Fruit fly (Drosophila melanogaster): ENCODE data around the gene CG7950.

Gene CG7950

DNA sequence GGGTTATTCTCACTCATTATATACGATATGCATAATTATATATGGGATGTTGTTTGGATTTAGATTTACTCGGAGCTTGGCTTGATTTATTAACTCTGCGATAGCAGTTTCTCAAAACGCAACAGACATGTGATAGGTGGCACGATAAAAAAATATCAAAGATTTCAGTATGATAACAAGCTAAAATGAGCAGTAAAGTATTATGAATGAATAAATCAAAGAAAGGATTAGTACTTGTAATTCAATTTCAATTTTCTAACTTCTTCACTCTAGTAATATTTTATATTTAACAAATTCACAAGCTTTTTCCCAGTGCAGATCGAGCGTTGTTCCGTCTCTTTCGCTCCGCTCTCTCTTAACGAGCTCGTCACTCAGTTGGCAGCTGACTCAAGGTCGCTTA is 27.5 kb downstream of the CG7950 start:
- TF ChIP-seq Sin3A (optimal IDR thresholded peaks at IDR 0.05): no peak
- TF ChIP-seq h (optimal IDR thresholded peaks at IDR 0.05): no peak
- no peak for TF ChIP-seq ttk (optimal IDR thresholded peaks at IDR 0.05)
- TF ChIP-seq insv (optimal IDR thresholded peaks at IDR 0.05): no peak
- TF ChIP-seq psq (optimal IDR thresholded peaks at IDR 0.05): no peak
- no peak for TF ChIP-seq Myc (optimal IDR thresholded peaks at IDR 0.05)

- no peak for TF ChIP-seq insv (optimal IDR thresholded peaks at IDR 0.05)
- TF ChIP-seq Myc (optimal IDR thresholded peaks at IDR 0.05): no peak
- no peak for TF ChIP-seq Sin3A (optimal IDR thresholded peaks at IDR 0.05)
- TF ChIP-seq h (optimal IDR thresholded peaks at IDR 0.05): no peak
- TF ChIP-seq ttk (optimal IDR thresholded peaks at IDR 0.05): no peak
- TF ChIP-seq psq (optimal IDR thresholded peaks at IDR 0.05): no peak
These were observed 33.8 kb downstream of the CG7950 start for dm6 chr3R:30090261-30091006.

DNA sequence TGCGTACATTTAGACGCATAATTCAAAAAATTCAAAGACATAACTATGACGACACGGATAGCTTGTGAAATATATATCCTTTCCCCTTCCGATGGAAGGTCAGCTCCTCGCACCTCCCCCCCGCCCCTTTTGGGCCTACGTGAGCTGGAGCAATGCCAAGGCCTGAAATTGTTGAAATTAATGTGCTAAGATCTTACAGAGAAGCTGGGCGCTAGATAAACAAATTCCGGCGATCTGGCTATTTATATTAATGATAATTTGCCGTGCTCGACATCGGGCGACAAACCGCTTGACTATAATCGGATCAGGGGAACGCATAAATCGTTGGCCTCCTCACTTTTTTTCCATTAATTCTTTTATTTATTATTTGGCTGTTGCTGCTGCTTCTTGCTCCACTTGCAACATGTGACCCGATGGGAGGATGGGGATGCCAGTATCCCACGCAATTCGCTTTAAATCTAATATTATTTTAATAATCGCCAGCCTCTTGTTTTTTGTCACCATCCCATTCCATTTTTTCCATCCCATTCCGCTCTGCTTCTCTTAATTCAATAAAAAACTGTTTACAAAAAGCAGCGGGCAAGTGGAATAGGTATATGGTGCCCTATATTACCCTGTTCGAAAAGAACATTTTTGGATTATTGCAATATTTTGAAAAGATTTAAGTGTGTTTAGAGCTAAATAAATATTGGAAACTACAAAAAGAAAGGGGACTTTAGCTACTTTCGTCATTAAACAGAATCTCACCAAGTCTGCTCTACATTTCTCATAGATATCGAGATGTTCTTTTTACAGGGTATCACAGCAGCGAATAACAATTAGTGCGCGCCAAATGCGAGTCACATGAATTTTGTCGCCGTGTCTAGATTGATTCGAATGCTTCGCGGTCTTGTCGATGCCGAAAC is 35.4 kb downstream of the CG7950 start:
- no peak for TF ChIP-seq insv (optimal IDR thresholded peaks at IDR 0.05)
- no peak for TF ChIP-seq Myc (optimal IDR thresholded peaks at IDR 0.05)
- no peak for TF ChIP-seq psq (optimal IDR thresholded peaks at IDR 0.05)
- TF ChIP-seq Sin3A (optimal IDR thresholded peaks at IDR 0.05): no peak

- TF ChIP-seq Sin3A (optimal IDR thresholded peaks at IDR 0.05): no peak
- TF ChIP-seq Myc (optimal IDR thresholded peaks at IDR 0.05): no peak
- no peak for TF ChIP-seq psq (optimal IDR thresholded peaks at IDR 0.05)
- TF ChIP-seq h (optimal IDR thresholded peaks at IDR 0.05): no peak
- TF ChIP-seq ttk (optimal IDR thresholded peaks at IDR 0.05): no peak
- no peak for TF ChIP-seq insv (optimal IDR thresholded peaks at IDR 0.05)
These were observed 36.0 kb downstream of the CG7950 start for dm6 chr3R:30092700-30093044.

dm6 chr3R:30095381-30095780 is 38.7 kb downstream of the CG7950 start:
- TF ChIP-seq ttk (optimal IDR thresholded peaks at IDR 0.05): no peak
- TF ChIP-seq psq (optimal IDR thresholded peaks at IDR 0.05): no peak
- TF ChIP-seq insv (optimal IDR thresholded peaks at IDR 0.05): no peak
- TF ChIP-seq h (optimal IDR thresholded peaks at IDR 0.05): no peak
- TF ChIP-seq Sin3A (optimal IDR thresholded peaks at IDR 0.05): no peak
- no peak for TF ChIP-seq Myc (optimal IDR thresholded peaks at IDR 0.05)

DNA sequence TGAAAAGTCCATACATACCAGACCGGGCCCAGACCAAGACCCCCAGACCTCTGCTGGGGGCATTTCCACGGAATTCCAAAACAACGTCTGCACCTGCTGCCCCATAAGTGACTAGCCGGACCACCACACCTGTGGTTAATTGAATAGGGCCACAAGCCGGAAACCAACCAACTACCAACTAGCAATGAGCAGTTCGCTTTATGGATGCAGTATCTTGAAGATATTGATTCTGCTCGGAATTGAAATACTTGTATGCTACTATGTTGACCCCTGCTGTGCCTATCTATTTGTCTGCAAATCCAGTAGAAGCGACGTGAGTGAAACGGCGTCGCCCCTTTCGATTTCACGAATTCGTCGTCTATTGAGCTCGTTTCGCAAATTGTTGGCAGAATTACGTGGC is 39.2 kb downstream of the CG7950 start:
- TF ChIP-seq ttk (optimal IDR thresholded peaks at IDR 0.05) (no peak), h (optimal IDR thresholded peaks at IDR 0.05) (no peak), Sin3A (optimal IDR thresholded peaks at IDR 0.05) (no peak)

DNA sequence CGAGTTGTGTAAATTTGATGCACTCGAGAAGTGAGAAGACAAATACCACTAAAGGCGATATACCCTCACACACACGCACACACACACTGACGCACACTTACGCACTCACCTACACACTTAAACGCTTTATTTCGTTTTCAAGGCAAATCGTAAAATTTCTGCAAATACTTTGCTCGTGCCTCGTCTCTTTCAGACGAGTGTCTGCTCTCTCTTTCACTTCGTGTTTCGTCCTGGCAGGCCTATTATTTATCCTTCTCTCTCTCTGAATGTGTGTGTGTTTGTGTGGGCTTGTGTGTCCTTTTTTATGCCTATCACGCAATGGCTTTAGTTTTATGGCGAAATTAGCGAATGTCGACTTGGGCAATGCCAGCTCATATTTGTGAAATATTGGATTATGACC is 41.6 kb downstream of the CG7950 start:
- TF ChIP-seq Sin3A (optimal IDR thresholded peaks at IDR 0.05) (no peak), psq (optimal IDR thresholded peaks at IDR 0.05) (no peak), h (optimal IDR thresholded peaks at IDR 0.05) (no peak), insv (optimal IDR thresholded peaks at IDR 0.05) (no peak), Myc (optimal IDR thresholded peaks at IDR 0.05) (no peak), ttk (optimal IDR thresholded peaks at IDR 0.05) (no peak)

DNA sequence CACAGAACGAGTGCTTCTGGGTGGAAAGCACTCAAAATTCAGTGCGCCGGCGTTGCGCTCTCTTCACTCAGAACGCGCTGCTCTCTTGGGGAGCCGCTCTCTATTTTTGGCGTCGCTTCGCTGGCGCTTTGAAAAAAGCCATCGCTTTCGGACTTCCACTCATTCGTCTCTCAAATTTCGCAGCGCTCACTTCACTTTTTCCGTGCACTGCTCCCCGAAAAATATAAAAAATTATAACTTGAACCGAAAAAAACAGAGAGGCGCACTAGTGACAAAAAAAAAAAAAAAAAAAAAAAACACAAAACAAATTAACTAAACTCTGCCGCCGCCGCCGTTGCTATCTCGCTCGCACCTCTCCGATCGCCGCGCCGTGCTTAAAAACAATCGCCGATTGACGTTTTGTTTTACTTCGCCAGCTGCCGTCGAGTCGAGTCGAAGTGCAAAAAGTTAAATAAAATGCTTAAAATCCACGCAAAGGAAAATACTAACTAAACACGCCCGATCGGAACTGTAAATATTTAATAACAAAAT is 42.7 kb downstream of the CG7950 start:
- TF ChIP-seq psq (optimal IDR thresholded peaks at IDR 0.05) (no peak), ttk (optimal IDR thresholded peaks at IDR 0.05) (no peak), insv (optimal IDR thresholded peaks at IDR 0.05) (no peak), Myc (optimal IDR thresholded peaks at IDR 0.05) (no peak), Sin3A (optimal IDR thresholded peaks at IDR 0.05) (no peak), h (optimal IDR thresholded peaks at IDR 0.05) (no peak)

- TF ChIP-seq insv (optimal IDR thresholded peaks at IDR 0.05) (no peak), h (optimal IDR thresholded peaks at IDR 0.05) (no peak), ttk (optimal IDR thresholded peaks at IDR 0.05) (no peak), Myc (optimal IDR thresholded peaks at IDR 0.05) (no peak), Sin3A (optimal IDR thresholded peaks at IDR 0.05) (no peak)
These were observed 43.8 kb downstream of the CG7950 start for dm6 chr3R:30100325-30100975.

DNA sequence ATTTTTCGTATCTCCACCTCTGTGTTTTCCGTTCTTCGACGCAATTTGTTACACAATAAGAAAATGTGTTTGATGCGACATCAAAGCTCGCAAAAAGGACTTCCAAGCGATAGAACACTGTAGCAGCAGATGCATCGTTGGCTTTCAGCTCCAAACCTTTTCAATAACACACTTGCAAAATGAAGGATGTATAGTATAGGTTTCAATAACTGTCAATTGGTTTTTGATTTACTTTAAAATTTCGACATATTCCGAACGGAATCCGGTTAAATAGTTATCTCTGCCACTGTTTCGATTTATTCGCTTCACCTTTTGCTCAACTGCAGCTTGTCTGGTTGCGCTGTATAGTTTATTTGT is 44.3 kb downstream of the CG7950 start:
- no peak for TF ChIP-seq Sin3A (optimal IDR thresholded peaks at IDR 0.05)

- no peak for TF ChIP-seq Sin3A (optimal IDR thresholded peaks at IDR 0.05)
- no peak for TF ChIP-seq ttk (optimal IDR thresholded peaks at IDR 0.05)
- TF ChIP-seq Myc (optimal IDR thresholded peaks at IDR 0.05): no peak
- TF ChIP-seq insv (optimal IDR thresholded peaks at IDR 0.05): no peak
- no peak for TF ChIP-seq psq (optimal IDR thresholded peaks at IDR 0.05)
- TF ChIP-seq h (optimal IDR thresholded peaks at IDR 0.05): no peak
These were observed 44.8 kb downstream of the CG7950 start for dm6 chr3R:30101389-30101935.
